Fruit fly (Drosophila melanogaster) whole organism, wandering third instar larva: Measurements from ENCODE around the gene CG8369.

Source experiments
- Abd-B ChIP-seq: fragments of >200 bp; optimal IDR thresholded peaks from 2 replicates; lab custom pipeline; 2017; ENCODE audit warnings: missing biosample characterization, missing genetic modification characterization
- CG32264 ChIP-seq: fragments of 200-800 bp; sonication (Bioruptor generic); optimal IDR thresholded peaks from 2 replicates; lab custom pipeline; 2016; ENCODE audit warnings: missing biosample characterization, missing genetic modification characterization
- CG9705 ChIP-seq: fragments of 200-800 bp; sonication (Bioruptor generic); optimal IDR thresholded peaks from 2 replicates; lab custom pipeline; 2018; ENCODE audit warnings: missing biosample characterization, mild to moderate bottlenecking, missing genetic modification characterization
- CrebA ChIP-seq: fragments of 200-800 bp; sonication (Bioruptor generic); optimal IDR thresholded peaks from 2 replicates; lab custom pipeline; 2016; ENCODE audit warnings: missing biosample characterization, mild to moderate bottlenecking, missing genetic modification characterization, borderline replicate concordance
- Dfd ChIP-seq: fragments of >200 bp; optimal IDR thresholded peaks from 2 replicates; lab custom pipeline; 2017; ENCODE audit warnings: missing biosample characterization, missing genetic modification characterization
- Dif ChIP-seq: fragments of 200-275, 200-300 bp; sonication (Bioruptor generic); optimal IDR thresholded peaks from 2 replicates; lab custom pipeline; 2018; ENCODE audit warnings: missing biosample characterization, missing genetic modification characterization; ENCODE audit not compliant: partially characterized antibody
- GATAd ChIP-seq: sonication (Bioruptor generic); optimal IDR thresholded peaks from 2 replicates; lab custom pipeline; 2016; ENCODE audit warnings: missing biosample characterization, missing genetic modification characterization
- HLH106 ChIP-seq: fragments of 200-800 bp; optimal IDR thresholded peaks from 3 replicates; lab custom pipeline; 2019; ENCODE audit warnings: missing biosample characterization, mild to moderate bottlenecking, missing genetic modification characterization, moderate library complexity
- Hnf4 ChIP-seq: fragments of 200-800 bp; sonication (Bioruptor generic); optimal IDR thresholded peaks from 2 replicates; lab custom pipeline; 2016; ENCODE audit warnings: missing biosample characterization, mild to moderate bottlenecking, missing genetic modification characterization
- Hr78 ChIP-seq: fragments of >200 bp; optimal IDR thresholded peaks from 2 replicates; lab custom pipeline; 2017; ENCODE audit warnings: missing biosample characterization, missing genetic modification characterization
- Jra ChIP-seq: sonication (Bioruptor generic); optimal IDR thresholded peaks from 2 replicates; lab custom pipeline; 2016; ENCODE audit warnings: missing biosample characterization, missing genetic modification characterization
- Mio ChIP-seq: sonication (Bioruptor generic); optimal IDR thresholded peaks from 2 replicates; lab custom pipeline; 2016; ENCODE audit warnings: missing biosample characterization, missing genetic modification characterization
- Myc ChIP-seq: fragments of >200 bp; optimal IDR thresholded peaks from 2 replicates; lab custom pipeline; 2017
- N ChIP-seq: fragments of >200 bp; optimal IDR thresholded peaks from 2 replicates; lab custom pipeline; 2018; ENCODE audit warnings: missing biosample characterization, missing external identifiers, missing genetic modification characterization
- OdsH ChIP-seq: fragments of 200-800 bp; sonication (Bioruptor generic); optimal IDR thresholded peaks from 2 replicates; lab custom pipeline; 2016; ENCODE audit warnings: missing biosample characterization, mild to moderate bottlenecking, missing genetic modification characterization
- Rel ChIP-seq, 2 experiments: fragments of 200-800 bp; sonication (Bioruptor generic) in 1 of 2; optimal IDR thresholded peaks; 2 replicates in 1 of 2; 3 replicates in 1 of 2; lab custom pipeline; 2016 to 2019; ENCODE audit warnings: mild to moderate bottlenecking in 2 of 2, missing biosample characterization in 2 of 2, missing genetic modification characterization in 2 of 2, moderate library complexity in 1 of 2
- Sp1 ChIP-seq: fragments of 200-800 bp; sonication (Bioruptor generic); optimal IDR thresholded peaks from 3 replicates; lab custom pipeline; 2019; ENCODE audit warnings: missing biosample characterization, mild to moderate bottlenecking, missing genetic modification characterization, moderate library complexity
- Vsx2 ChIP-seq: fragments of 200-300, 225-300 bp; sonication (Bioruptor generic); optimal IDR thresholded peaks from 2 replicates; lab custom pipeline; 2018; ENCODE audit warnings: missing biosample characterization, missing genetic modification characterization; ENCODE audit not compliant: partially characterized antibody
- br ChIP-seq: fragments of 200-800 bp; sonication (Bioruptor generic); optimal IDR thresholded peaks from 2 replicates; lab custom pipeline; 2016; ENCODE audit warnings: missing biosample characterization, missing genetic modification characterization
- brk ChIP-seq: fragments of 200-800 bp; sonication (Bioruptor generic); optimal IDR thresholded peaks from 2 replicates; lab custom pipeline; 2016; ENCODE audit warnings: missing biosample characterization, mild to moderate bottlenecking, missing genetic modification characterization
- dl ChIP-seq, 2 experiments: fragments of 175-275, 200-275 bp in 1 of 2; fragments of 200-275 bp in 1 of 2; sonication (Bioruptor generic); optimal IDR thresholded peaks; lab custom pipeline; 2018; ENCODE audit warnings: mild to moderate bottlenecking in 2 of 2, missing biosample characterization in 2 of 2, missing genetic modification characterization in 2 of 2, moderate library complexity in 2 of 2; ENCODE audit not compliant: partially characterized antibody in 2 of 2, insufficient read depth in 1 of 2
- dmrt93B ChIP-seq: fragments of 200-800 bp; sonication (Bioruptor generic); optimal IDR thresholded peaks from 2 replicates; lab custom pipeline; 2018; ENCODE audit warnings: missing biosample characterization, mild to moderate bottlenecking, missing genetic modification characterization
- dsf ChIP-seq: sonication (Bioruptor generic); optimal IDR thresholded peaks from 2 replicates; lab custom pipeline; 2016; ENCODE audit warnings: missing biosample characterization, missing genetic modification characterization, borderline replicate concordance
- ey ChIP-seq: fragments of 200-800 bp; sonication (Bioruptor generic); optimal IDR thresholded peaks from 2 replicates; lab custom pipeline; 2016; ENCODE audit warnings: missing biosample characterization, missing genetic modification characterization
- foxo ChIP-seq, 2 experiments: fragments of 200-800 bp; sonication (Bioruptor generic); optimal IDR thresholded peaks; 2 replicates in 1 of 2; 3 replicates in 1 of 2; lab custom pipeline; 2016 to 2017; ENCODE audit warnings: missing biosample characterization in 2 of 2, missing genetic modification characterization in 2 of 2
- fru ChIP-seq: fragments of 200-800 bp; sonication (Bioruptor generic); optimal IDR thresholded peaks from 3 replicates; lab custom pipeline; 2016; ENCODE audit warnings: missing biosample characterization, mild to moderate bottlenecking, missing genetic modification characterization
- h ChIP-seq: fragments of 200-800 bp; sonication (Bioruptor generic); optimal IDR thresholded peaks from 3 replicates; lab custom pipeline; 2016; ENCODE audit warnings: missing biosample characterization, mild to moderate bottlenecking, missing genetic modification characterization
- jim ChIP-seq: fragments of 175-275, 200-325 bp; sonication (Bioruptor generic); optimal IDR thresholded peaks from 2 replicates; lab custom pipeline; 2016; ENCODE audit warnings: missing biosample characterization, mild to moderate bottlenecking, missing genetic modification characterization
- lola ChIP-seq: fragments of >200 bp; optimal IDR thresholded peaks from 2 replicates; lab custom pipeline; 2017; ENCODE audit warnings: missing biosample characterization, missing genetic modification characterization
- pan ChIP-seq: fragments of >200 bp; optimal IDR thresholded peaks from 2 replicates; lab custom pipeline; 2017
- psq ChIP-seq: fragments of 200-800 bp; sonication (Bioruptor generic); optimal IDR thresholded peaks from 3 replicates; lab custom pipeline; 2017; ENCODE audit warnings: missing biosample characterization, mild to moderate bottlenecking, missing genetic modification characterization, moderate library complexity
- rgr ChIP-seq: fragments of 200-800 bp; sonication (Bioruptor generic); optimal IDR thresholded peaks from 3 replicates; lab custom pipeline; 2016; ENCODE audit warnings: missing biosample characterization, mild to moderate bottlenecking, missing genetic modification characterization
- sage ChIP-seq: fragments of 200-800 bp; sonication (Bioruptor generic); optimal IDR thresholded peaks from 2 replicates; lab custom pipeline; 2016; ENCODE audit warnings: missing biosample characterization, mild to moderate bottlenecking, missing genetic modification characterization
- sv ChIP-seq: fragments of 200-800 bp; sonication (Bioruptor generic); optimal IDR thresholded peaks from 3 replicates; lab custom pipeline; 2016; ENCODE audit warnings: missing biosample characterization, missing genetic modification characterization
- tai ChIP-seq: sonication (Bioruptor generic); optimal IDR thresholded peaks from 2 replicates; lab custom pipeline; 2016; ENCODE audit warnings: missing biosample characterization, missing genetic modification characterization
- usp ChIP-seq: fragments of >200 bp; optimal IDR thresholded peaks from 2 replicates; lab custom pipeline; 2017; ENCODE audit warnings: missing biosample characterization, missing genetic modification characterization
- woc ChIP-seq: sonication (Bioruptor generic); optimal IDR thresholded peaks from 2 replicates; lab custom pipeline; 2016; ENCODE audit warnings: missing biosample characterization, mild to moderate bottlenecking, missing genetic modification characterization

The CG8369 gene

DNA sequence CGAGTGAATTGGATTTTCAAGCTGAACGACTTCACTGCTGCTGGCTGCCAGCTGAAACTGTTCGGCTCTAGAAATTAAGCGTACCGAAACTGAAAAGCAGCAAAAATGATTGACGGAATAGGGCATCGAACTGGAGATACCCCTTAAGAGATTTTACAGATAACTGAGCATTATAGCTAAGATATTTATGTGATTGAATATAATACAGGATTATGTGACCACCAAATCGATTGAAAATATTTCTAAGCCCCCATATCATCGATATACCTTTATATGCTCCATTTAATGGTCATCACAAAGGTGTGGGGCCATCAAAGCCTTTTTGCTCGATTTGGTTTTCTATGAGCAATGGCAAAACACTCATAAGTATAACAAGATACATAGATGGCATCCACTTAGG, 37.0 kb upstream of the CG8369 start:
- TF ChIP-seq fru (no peak), N (GFP tag; lab: Kevin White, UChicago) (no peak), dl (GFP tag; optimal IDR thresholded peaks at IDR 0.05; lab: Kevin White, UChicago; ENCODE audit: insufficient read depth in 1 of 2, partially characterized antibody in 2 of 2) (no peak), Vsx2 (GFP tag; lab: Kevin White, UChicago) (no peak), h (no peak), ey (GFP tag; lab: Kevin White, UChicago) (no peak), sage (no peak), psq (GFP tag; lab: Kevin White, UChicago) (no peak), CrebA (GFP tag; lab: Kevin White, UChicago) (no peak), lola (GFP tag; lab: Kevin White, UChicago) (no peak), CG32264 (no peak), Mio (GFP tag; lab: Kevin White, UChicago) (no peak), Myc (lab: Kevin White, UChicago) (no peak), foxo (GFP tag; optimal IDR thresholded peaks at IDR 0.05; lab: Kevin White, UChicago) (no peak), Dfd (no peak)

DNA sequence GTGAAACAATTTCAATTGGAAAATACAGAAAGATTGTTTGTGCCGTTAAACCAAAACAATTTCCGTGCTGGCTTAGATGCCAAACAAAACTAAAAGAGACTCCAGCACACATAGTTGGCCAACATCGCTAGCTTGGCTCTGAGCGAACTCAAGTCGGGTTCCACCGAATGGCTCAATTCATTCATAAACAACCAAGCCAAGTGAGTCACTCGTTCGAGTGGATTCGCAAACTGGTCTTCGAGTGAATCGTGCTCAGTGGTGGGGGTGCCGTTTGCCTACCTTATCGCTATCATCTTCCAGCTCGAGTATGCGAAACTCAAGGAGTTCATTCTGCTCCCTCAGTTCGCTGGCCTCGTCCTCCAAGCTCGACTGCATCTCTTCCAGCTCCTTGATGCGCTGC, 36.4 kb upstream of the CG8369 start:
- TF ChIP-seq Vsx2 (GFP tag; lab: Kevin White, UChicago) (peak; percentile 0), br (GFP tag; lab: Kevin White, UChicago) (no peak), pan (no peak), lola (GFP tag; lab: Kevin White, UChicago) (no peak), usp (GFP tag; lab: Kevin White, UChicago) (no peak), woc (GFP tag; lab: Kevin White, UChicago) (no peak), h (no peak), GATAd (GFP tag; lab: Kevin White, UChicago) (no peak), OdsH (GFP tag; lab: Kevin White, UChicago) (no peak), Dif (GFP tag; lab: Kevin White, UChicago) (peak; percentile 31), dmrt93B (GFP tag; lab: Kevin White, UChicago) (no peak), sage (no peak)
- TF ChIP-seq, all 38 proteins: peak for 2

DNA sequence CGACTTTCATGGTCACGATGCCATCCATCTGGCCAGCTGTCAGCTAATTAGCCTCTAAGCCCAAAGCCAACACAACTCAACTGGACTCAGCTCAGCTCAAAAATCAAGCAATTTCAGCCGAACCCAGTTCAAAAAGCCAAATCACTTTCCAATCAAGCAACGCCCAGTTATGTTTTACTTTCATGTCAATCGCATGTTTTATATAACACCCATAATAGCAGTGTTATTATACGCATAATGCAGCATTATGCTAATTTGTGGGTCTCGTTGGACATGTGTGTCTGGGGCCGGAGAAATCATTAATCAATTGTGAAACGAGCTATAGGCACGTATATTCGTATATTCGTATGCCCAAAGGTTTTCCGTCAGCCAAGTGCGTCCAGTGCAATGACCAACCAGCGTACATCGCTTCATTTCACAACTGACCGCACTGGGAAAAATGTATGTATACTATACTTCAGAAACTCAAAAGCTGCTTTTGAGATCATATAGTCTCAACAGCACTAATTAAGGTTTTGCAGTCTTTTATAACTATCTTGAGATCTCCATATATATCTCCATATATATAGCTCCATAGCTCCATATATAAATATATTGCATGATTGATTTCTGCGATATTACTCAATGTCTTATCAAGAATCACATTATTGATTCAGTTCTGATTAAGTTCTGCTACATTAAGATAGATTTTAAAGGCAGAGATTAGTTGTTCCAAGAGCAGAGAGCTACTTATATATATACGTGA, 34.1 kb upstream of the CG8369 start:
- peak; percentile 46 for TF ChIP-seq woc (GFP tag; lab: Kevin White, UChicago)
- TF ChIP-seq Vsx2 (GFP tag; lab: Kevin White, UChicago), result peak; percentile 30
- peak; percentile 31 for TF ChIP-seq HLH106 (tag; lab: Kevin White, UChicago)
- no peak for TF ChIP-seq GATAd (GFP tag; lab: Kevin White, UChicago)
- peak; percentile 35 for TF ChIP-seq h

DNA sequence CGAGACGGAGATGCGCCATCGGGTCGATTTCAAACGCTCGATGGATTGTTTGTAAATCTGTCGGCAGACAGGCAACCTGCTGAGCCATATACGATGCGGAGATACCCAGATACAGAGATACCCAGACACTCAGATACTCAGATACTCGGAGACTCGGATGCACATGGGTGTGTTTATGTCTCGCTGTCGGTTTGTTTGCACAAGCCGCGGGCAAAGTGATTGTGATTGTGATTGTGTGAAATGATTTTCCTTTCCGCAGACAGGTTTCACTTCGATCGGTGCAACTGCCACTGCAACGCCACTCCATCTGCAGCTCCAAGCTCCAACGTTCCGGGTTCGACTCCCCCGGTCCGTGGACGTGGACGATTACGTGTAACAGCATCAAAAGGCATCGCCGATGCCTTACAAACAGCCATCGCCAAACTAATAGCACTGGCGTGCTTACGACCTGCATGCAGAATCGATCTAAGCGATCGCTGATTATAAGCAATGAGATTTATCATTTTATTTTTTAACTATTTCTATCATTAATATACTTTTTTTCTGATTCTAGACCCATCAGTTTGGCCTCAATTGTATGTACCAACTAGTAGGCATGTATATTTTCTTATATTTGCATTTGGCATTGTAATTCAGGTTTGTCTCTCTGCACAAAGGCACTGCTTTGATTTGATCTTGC, 32.9 kb upstream of the CG8369 start:
- TF ChIP-seq GATAd (GFP tag; lab: Kevin White, UChicago), result no peak
- no peak for TF ChIP-seq dl (GFP tag; optimal IDR thresholded peaks at IDR 0.05; lab: Kevin White, UChicago; ENCODE audit: insufficient read depth in 1 of 2, partially characterized antibody in 2 of 2)
- TF ChIP-seq lola (GFP tag; lab: Kevin White, UChicago), result no peak
- TF ChIP-seq HLH106 (tag; lab: Kevin White, UChicago), result peak; percentile 24
- TF ChIP-seq pan, result no peak
- no peak for TF ChIP-seq Myc (lab: Kevin White, UChicago)
- no peak for TF ChIP-seq Hnf4 (GFP tag; lab: Kevin White, UChicago)
- TF ChIP-seq h, result peak; percentile 42
- no peak for TF ChIP-seq CG32264
- TF ChIP-seq Sp1, result no peak
- TF ChIP-seq Dfd, result no peak
- TF ChIP-seq rgr (GFP tag; lab: Kevin White, UChicago), result peak; percentile 5
- no peak for TF ChIP-seq jim (GFP tag; lab: Kevin White, UChicago)
- no peak for TF ChIP-seq usp (GFP tag; lab: Kevin White, UChicago)
- TF ChIP-seq Rel (GFP tag; optimal IDR thresholded peaks at IDR 0.05; lab: Kevin White, UChicago), result no peak
- no peak for TF ChIP-seq Rel (tag; optimal IDR thresholded peaks at IDR 0.05; lab: Kevin White, UChicago)
- TF ChIP-seq brk (GFP tag; lab: Kevin White, UChicago), result no peak
- no peak for TF ChIP-seq sv
- TF ChIP-seq Mio (GFP tag; lab: Kevin White, UChicago), result no peak
- TF ChIP-seq dsf, result no peak
- no peak for TF ChIP-seq CG9705 (GFP tag; lab: Kevin White, UChicago)
- TF ChIP-seq Abd-B, result no peak
- peak in 1 of 2 experiments; percentile 37 for TF ChIP-seq foxo (GFP tag; optimal IDR thresholded peaks at IDR 0.05; lab: Kevin White, UChicago)
- no peak for TF ChIP-seq Vsx2 (GFP tag; lab: Kevin White, UChicago)
- no peak for TF ChIP-seq tai (GFP tag; lab: Kevin White, UChicago)
- TF ChIP-seq Jra (GFP tag; lab: Kevin White, UChicago), result no peak
- TF ChIP-seq OdsH (GFP tag; lab: Kevin White, UChicago), result no peak
- no peak for TF ChIP-seq sage
- no peak for TF ChIP-seq N (GFP tag; lab: Kevin White, UChicago)
- no peak for TF ChIP-seq br (GFP tag; lab: Kevin White, UChicago)
- TF ChIP-seq CrebA (GFP tag; lab: Kevin White, UChicago), result no peak
- TF ChIP-seq woc (GFP tag; lab: Kevin White, UChicago), result no peak
- no peak for TF ChIP-seq dmrt93B (GFP tag; lab: Kevin White, UChicago)
- peak; percentile 31 for TF ChIP-seq ey (GFP tag; lab: Kevin White, UChicago)
- TF ChIP-seq Hr78 (GFP tag; lab: Kevin White, UChicago), result no peak
